Worm (Caenorhabditis elegans): ENCODE measurements around the gene spin-1.
A peak's percentile ranks its signal among the peaks of the same experiment; 100 is the strongest.

Gene spin-1

ce11 chrV:12114693-12115092, at the start of gene spin-1:
Gene spin-1 (plus strand): TSS chrV:12114993.
- TF ChIP-seq pag-3 (tag; optimal IDR thresholded peaks at IDR 0.05; ENCODE audit: borderline replicate concordance, insufficient read depth) (no peak), aha-1 (tag; optimal IDR thresholded peaks at IDR 0.05) (no peak), lir-3 (tag; optimal IDR thresholded peaks at IDR 0.05; ENCODE audit: poor library complexity) (no peak)

- TF ChIP-seq efl-1 (optimal IDR thresholded peaks at IDR 0.05) (peak in 1 of 2 experiments; percentile 5), efl-1 (GFP tag; optimal IDR thresholded peaks at IDR 0.05 in 1 of 2) (peak; percentile 6 to 71), rnt-1 (tag; optimal IDR thresholded peaks at IDR 0.05) (peak; percentile 50), elt-3 (tag; optimal IDR thresholded peaks at IDR 0.05) (no peak), pag-3 (tag; optimal IDR thresholded peaks at IDR 0.05; ENCODE audit: borderline replicate concordance, insufficient read depth) (peak; percentile 30), aha-1 (tag; optimal IDR thresholded peaks at IDR 0.05) (no peak), elt-2 (tag; optimal IDR thresholded peaks at IDR 0.05) (no peak), unc-62 (GFP tag; optimal IDR thresholded peaks at IDR 0.05) (no peak), mef-2 (tag; optimal IDR thresholded peaks at IDR 0.05) (no peak), snu-23 (GFP tag; optimal IDR thresholded peaks at IDR 0.05) (peak; percentile 8), fos-1 (tag; optimal IDR thresholded peaks at IDR 0.05) (peak; percentile 18), lsy-2 (tag; optimal IDR thresholded peaks at IDR 0.05) (peak in 1 of 2 experiments; percentile 21), lin-14 (GFP tag; optimal IDR thresholded peaks at IDR 0.05) (peak; percentile 63), nhr-85 (tag) (peak; percentile 64)
These were observed 49.4 kb upstream of the spin-1 start, which contains the start of gene pqn-53 for ce11 chrV:12065369-12065768. Gene pqn-53 (minus strand): TSS chrV:12065391.

- TF ChIP-seq lsy-2 (tag; optimal IDR thresholded peaks at IDR 0.05) (peak; percentile 40 to 60), C04F5.9 (tag; optimal IDR thresholded peaks at IDR 0.05) (no peak), nhr-90 (tag; optimal IDR thresholded peaks at IDR 0.05; ENCODE audit: poor library complexity) (peak; percentile 14), nhr-28 (tag; optimal IDR thresholded peaks at IDR 0.05) (no peak), sptf-1 (tag; optimal IDR thresholded peaks at IDR 0.05) (no peak), sox-4 (tag; optimal IDR thresholded peaks at IDR 0.05) (no peak), nhr-47 (tag; optimal IDR thresholded peaks at IDR 0.05) (no peak), C16A3.4 (tag; optimal IDR thresholded peaks at IDR 0.05) (peak; percentile 5), hlh-4 (tag; optimal IDR thresholded peaks at IDR 0.05) (no peak), nhr-11 (tag; optimal IDR thresholded peaks at IDR 0.05) (no peak), lin-15B (tag; optimal IDR thresholded peaks at IDR 0.05) (no peak), nhr-12 (tag; optimal IDR thresholded peaks at IDR 0.05) (no peak), unc-62 (GFP tag; optimal IDR thresholded peaks at IDR 0.05) (no peak), ztf-11 (tag; optimal IDR thresholded peaks at IDR 0.05) (no peak), mab-9 (GFP tag; IDR thresholded peaks at IDR 0.05) (no peak), ceh-8 (GFP tag; optimal IDR thresholded peaks at IDR 0.05) (no peak), ceh-88 (GFP tag; IDR thresholded peaks at IDR 0.05) (no peak), nhr-77 (tag; optimal IDR thresholded peaks at IDR 0.05) (no peak), fkh-10 (GFP tag; optimal IDR thresholded peaks at IDR 0.05) (no peak), C34B4.2 (tag; optimal IDR thresholded peaks at IDR 0.05) (no peak), nhr-71 (tag; optimal IDR thresholded peaks at IDR 0.05) (peak; percentile 25), efl-1 (optimal IDR thresholded peaks at IDR 0.05) (peak; percentile 13 to 42), efl-1 (GFP tag; optimal IDR thresholded peaks at IDR 0.05 in 1 of 2) (peak; percentile 59 to 94), ceh-90 (tag; optimal IDR thresholded peaks at IDR 0.05) (no peak), hlh-17 (GFP tag; optimal IDR thresholded peaks at IDR 0.05; ENCODE audit: borderline replicate concordance) (no peak), ets-5 (GFP tag; IDR thresholded peaks at IDR 0.05) (no peak), elt-3 (tag; optimal IDR thresholded peaks at IDR 0.05) (no peak), pax-3 (tag; optimal IDR thresholded peaks at IDR 0.05) (peak; percentile 52), mep-1 (tag; optimal IDR thresholded peaks at IDR 0.05) (peak; percentile 54), blmp-1 (tag; optimal IDR thresholded peaks at IDR 0.05) (peak; percentile 34), jun-1 (tag; optimal IDR thresholded peaks at IDR 0.05) (no peak), ceh-63 (GFP tag; optimal IDR thresholded peaks at IDR 0.05) (no peak), unc-30 (tag; optimal IDR thresholded peaks at IDR 0.05) (no peak), lin-35 (GFP tag; optimal IDR thresholded peaks at IDR 0.05) (peak; percentile 20 to 57), fkh-8 (tag; optimal IDR thresholded peaks at IDR 0.05) (no peak), pqm-1 (tag; optimal IDR thresholded peaks at IDR 0.05) (no peak), ceh-82 (tag; optimal IDR thresholded peaks at IDR 0.05) (peak in 1 of 3 experiments; percentile 8), nhr-85 (tag) (no peak), isw-1 (GFP tag; IDR thresholded peaks at IDR 0.05) (no peak)
These were observed 48.9 kb upstream of the spin-1 start for ce11 chrV:12065859-12066258.
